Fruit fly (Drosophila melanogaster) whole organism, pupa: ENCODE measurements around the gene Tango4.
A peak's percentile ranks its signal among the peaks of the same experiment; 100 is the strongest.

Experiments used
- CG9948 ChIP-seq: fragments of 200-800 bp; sonication (Bioruptor generic); optimal IDR thresholded peaks from 2 replicates; lab custom pipeline; 2018; ENCODE audit warnings: missing biosample characterization, mild to moderate bottlenecking, missing genetic modification characterization, moderate library complexity
- EcR ChIP-seq: fragments of 200-800 bp; sonication (Bioruptor generic); optimal IDR thresholded peaks from 3 replicates; lab custom pipeline; 2019; ENCODE audit warnings: missing biosample characterization, missing genetic modification characterization, mild to moderate bottlenecking, moderate library complexity, missing genetic modification reagents
- Pif1A ChIP-seq: fragments of 200-800 bp; sonication (Bioruptor generic); optimal IDR thresholded peaks from 3 replicates; lab custom pipeline; 2016; ENCODE audit warnings: missing biosample characterization, missing genetic modification characterization

DNA sequence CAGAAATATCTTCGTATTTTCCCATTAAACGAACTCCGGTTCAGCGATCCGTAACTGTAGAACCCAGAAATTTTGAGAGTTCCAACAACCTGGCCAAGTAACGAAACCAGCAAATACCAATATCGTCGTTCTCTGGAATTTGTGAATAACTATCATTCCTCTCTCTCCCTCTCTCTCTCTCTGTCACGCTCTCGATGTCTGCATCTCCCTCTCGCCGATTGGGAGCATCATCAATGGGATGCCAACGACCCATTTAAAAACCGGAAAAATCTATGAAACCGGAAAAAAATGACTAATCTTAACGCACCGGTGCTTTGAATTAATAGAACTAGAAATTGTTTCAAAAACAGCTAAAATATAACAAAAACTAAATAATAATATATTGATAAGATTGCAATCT lies 13.3 kb upstream of the Tango4 start:
- no peak for TF ChIP-seq CG9948
- TF ChIP-seq Pif1A (GFP tag; lab: Kevin White, UChicago), result no peak
- peak; percentile 91 for TF ChIP-seq EcR (GFP tag; lab: Kevin White, UChicago)
